Worm (Caenorhabditis elegans): Measurements from ENCODE around the gene Y5H2A.4.
A peak's percentile ranks its signal among the peaks of the same experiment; 100 is the strongest.

Gene Y5H2A.4

ce11 chrV:2278052-2278451, 3.9 kb upstream of the Y5H2A.4 start, which contains the start of gene nhr-59 (continued):
- TF ChIP-seq lin-35 (GFP tag; optimal IDR thresholded peaks at IDR 0.05) (peak in 1 of 2 experiments; percentile 56), lin-15B (tag; optimal IDR thresholded peaks at IDR 0.05) (no peak), tbx-2 (tag; optimal IDR thresholded peaks at IDR 0.05) (no peak), efl-1 (optimal IDR thresholded peaks at IDR 0.05) (peak in 1 of 2 experiments; percentile 7), efl-1 (GFP tag; optimal IDR thresholded peaks at IDR 0.05 in 1 of 2) (no peak)

ce11 chrV:2277260-2277659, 3.1 kb upstream of the Y5H2A.4 start:
- TF ChIP-seq dsc-1 (tag; optimal IDR thresholded peaks at IDR 0.05) (no peak), irx-1 (tag; optimal IDR thresholded peaks at IDR 0.05) (no peak), snu-23 (GFP tag; optimal IDR thresholded peaks at IDR 0.05) (peak; percentile 19), lin-14 (GFP tag; optimal IDR thresholded peaks at IDR 0.05) (peak; percentile 67), tlp-1 (tag; optimal IDR thresholded peaks at IDR 0.05) (no peak), ceh-82 (tag; optimal IDR thresholded peaks at IDR 0.05) (peak in 1 of 3 experiments; percentile 21), lin-13 (GFP tag; optimal IDR thresholded peaks at IDR 0.05) (peak; percentile 25), nhr-77 (tag; optimal IDR thresholded peaks at IDR 0.05) (peak; percentile 50), snpc-4 (tag; optimal IDR thresholded peaks at IDR 0.05) (no peak), zag-1 (tag; optimal IDR thresholded peaks at IDR 0.05) (no peak), nhr-19 (GFP tag; conservative IDR thresholded peaks at IDR 0.05) (no peak), sup-37 (GFP tag; optimal IDR thresholded peaks at IDR 0.05) (no peak), fkh-8 (tag; optimal IDR thresholded peaks at IDR 0.05) (peak; percentile 19), efl-1 (optimal IDR thresholded peaks at IDR 0.05) (no peak), efl-1 (GFP tag; optimal IDR thresholded peaks at IDR 0.05 in 1 of 2) (peak in 1 of 2 experiments; percentile 81), nhr-76 (tag; optimal IDR thresholded peaks at IDR 0.05) (no peak), elt-3 (tag; optimal IDR thresholded peaks at IDR 0.05) (no peak), aha-1 (tag; optimal IDR thresholded peaks at IDR 0.05) (no peak), Y116A8C.19 (tag; optimal IDR thresholded peaks at IDR 0.05; ENCODE audit: borderline replicate concordance) (no peak), hlh-17 (GFP tag; optimal IDR thresholded peaks at IDR 0.05; ENCODE audit: borderline replicate concordance) (no peak), nhr-71 (tag; optimal IDR thresholded peaks at IDR 0.05) (peak; percentile 21), unc-62 (GFP tag; optimal IDR thresholded peaks at IDR 0.05) (no peak), mef-2 (tag; optimal IDR thresholded peaks at IDR 0.05) (no peak), lin-35 (GFP tag; optimal IDR thresholded peaks at IDR 0.05) (peak in 1 of 2 experiments; percentile 48), nhr-20 (tag; optimal IDR thresholded peaks at IDR 0.05) (peak; percentile 13), nhr-85 (tag) (peak; percentile 42), efl-3 (GFP tag; optimal IDR thresholded peaks at IDR 0.05) (no peak)

- TF ChIP-seq fkh-10 (GFP tag; optimal IDR thresholded peaks at IDR 0.05): no peak
- no peak for TF ChIP-seq nhr-28 (tag; optimal IDR thresholded peaks at IDR 0.05)
- no peak for TF ChIP-seq nhr-76 (tag; optimal IDR thresholded peaks at IDR 0.05)
- no peak for TF ChIP-seq ces-1 (GFP tag; optimal IDR thresholded peaks at IDR 0.05)
- TF ChIP-seq hlh-17 (GFP tag; optimal IDR thresholded peaks at IDR 0.05; ENCODE audit: borderline replicate concordance): no peak
- TF ChIP-seq tbx-2 (tag; optimal IDR thresholded peaks at IDR 0.05): no peak
- no peak for TF ChIP-seq nhr-19 (GFP tag; conservative IDR thresholded peaks at IDR 0.05)
- TF ChIP-seq zag-1 (tag; optimal IDR thresholded peaks at IDR 0.05): no peak
- TF ChIP-seq zip-4 (GFP tag; optimal IDR thresholded peaks at IDR 0.05): no peak
- no peak for TF ChIP-seq ceh-8 (GFP tag; optimal IDR thresholded peaks at IDR 0.05)
- no peak for TF ChIP-seq unc-86 (tag; optimal IDR thresholded peaks at IDR 0.05)
- no peak for TF ChIP-seq hlh-4 (tag; optimal IDR thresholded peaks at IDR 0.05)
- no peak for TF ChIP-seq elt-3 (tag; optimal IDR thresholded peaks at IDR 0.05)
- no peak for TF ChIP-seq jun-1 (tag; optimal IDR thresholded peaks at IDR 0.05)
- no peak for TF ChIP-seq mab-9 (GFP tag; IDR thresholded peaks at IDR 0.05)
- TF ChIP-seq grh-1 (GFP tag; IDR thresholded peaks at IDR 0.05): no peak
- TF ChIP-seq sup-37 (GFP tag; optimal IDR thresholded peaks at IDR 0.05): no peak
- TF ChIP-seq pag-3 (tag; optimal IDR thresholded peaks at IDR 0.05; ENCODE audit: borderline replicate concordance, insufficient read depth): no peak
Measured at ce11 chrV:2271750-2272149, 2.4 kb downstream of the Y5H2A.4 start, which contains the start of gene Y5H2A.1. TSS of gene Y5H2A.1 (minus strand) at chrV:2271850.
